Worm (Caenorhabditis elegans) whole organism, early embryonic: Measurements from ENCODE around the gene hrg-5.

ENCODE experiments used
- F13C5.2 ChIP-seq: sonication (generic microtip); optimal IDR thresholded peaks from 2 replicates; lab custom pipeline; 2017; ENCODE audit warnings: mild to moderate bottlenecking, missing genetic modification characterization, inconsistent platforms, missing compliant biosample characterization
- aly-1 ChIP-seq: sonication (generic microtip); optimal IDR thresholded peaks from 2 replicates; lab custom pipeline; 2016; ENCODE audit warnings: missing genetic modification characterization, missing compliant biosample characterization
- ama-1 ChIP-seq: fragments of 150-350 bp; optimal IDR thresholded peaks from 2 replicates; lab custom pipeline; 2014
- hmbx-1 ChIP-seq: sonication (generic microtip); optimal IDR thresholded peaks from 2 replicates; lab custom pipeline; 2016; ENCODE audit warnings: mild to moderate bottlenecking, missing genetic modification characterization, missing compliant biosample characterization
- hnd-1 ChIP-seq: sonication (generic microtip); optimal IDR thresholded peaks from 2 replicates; lab custom pipeline; 2016; ENCODE audit warnings: missing genetic modification characterization, missing compliant biosample characterization
- pes-1 ChIP-seq: fragments of 200-800 bp; sonication (Bioruptor generic); IDR thresholded peaks from 2 replicates; pipeline ENCODE4 v1.3.6; 2022; ENCODE audit warnings: missing genetic modification reagents, missing genetic modification characterization, missing compliant biosample characterization
- scrt-1 ChIP-seq: fragments of 200-800 bp; sonication (Bioruptor generic); IDR thresholded peaks from 2 replicates; pipeline ENCODE4 v1.3.6; 2022; ENCODE audit warnings: missing genetic modification characterization, missing compliant biosample characterization
- sea-1 ChIP-seq: fragments of 200-800 bp; sonication (Bioruptor generic); conservative IDR thresholded peaks from 2 replicates; pipeline ENCODE4 v1.3.6; 2022; ENCODE audit warnings: missing genetic modification characterization, missing compliant biosample characterization
- tbx-11 ChIP-seq: fragments of 200-800 bp; sonication (Bioruptor generic); IDR thresholded peaks from 2 replicates; pipeline ENCODE4 v1.3.6; 2022; ENCODE audit warnings: missing genetic modification characterization, missing compliant biosample characterization

ce11 chrIV:11038665-11039064, 9.4 kb upstream of the hrg-5 start:
- TF ChIP-seq F13C5.2 (tag; lab: Kevin White, UChicago) (no peak), hmbx-1 (tag; lab: Kevin White, UChicago) (no peak), ama-1 (lab: Kevin White, UChicago) (no peak), hnd-1 (no peak), tbx-11 (no peak), sea-1 (GFP tag; lab: Robert Waterston, UW) (no peak), pes-1 (GFP tag; lab: Robert Waterston, UW) (no peak), scrt-1 (GFP tag; lab: Robert Waterston, UW) (no peak), aly-1 (no peak)
